Worm (Caenorhabditis elegans): ENCODE measurements around the gene dhhc-9.

DNA sequence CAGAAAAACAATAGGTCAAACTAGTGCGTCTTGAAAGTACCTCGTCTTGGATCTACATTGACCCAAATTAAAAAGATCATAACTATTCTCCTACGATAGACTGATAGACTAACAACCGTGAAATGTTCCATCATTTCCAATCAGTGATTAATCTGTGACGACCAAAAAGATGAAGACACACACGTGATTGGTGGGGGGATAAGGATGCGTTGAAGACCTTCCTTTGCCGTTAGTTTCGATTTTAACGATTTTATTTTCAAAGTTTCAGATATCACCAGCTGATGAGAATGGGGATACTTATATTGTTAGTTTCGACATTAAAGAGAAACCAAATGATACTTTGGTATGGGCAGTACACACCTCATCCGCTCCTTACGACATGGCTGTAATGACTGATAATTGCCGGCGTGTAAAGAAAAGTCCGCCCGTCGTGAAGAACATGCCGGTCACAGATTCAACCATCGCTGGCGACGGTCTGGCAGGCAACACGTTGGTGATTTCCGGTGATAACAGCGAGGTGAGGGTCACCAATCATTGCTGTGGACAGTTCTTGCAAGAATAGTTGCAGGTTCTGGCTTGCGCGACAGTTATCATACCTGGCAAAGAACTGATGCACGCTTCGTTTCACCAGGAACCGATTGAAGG is 14.8 kb downstream of the dhhc-9 start:
- TF ChIP-seq ceh-6 (GFP tag; optimal IDR thresholded peaks at IDR 0.05) (no peak), K09A11.1 (tag; optimal IDR thresholded peaks at IDR 0.05; ENCODE audit: insufficient read depth) (no peak), ceh-18 (tag; optimal IDR thresholded peaks at IDR 0.05) (no peak), ceh-2 (tag; optimal IDR thresholded peaks at IDR 0.05) (no peak), ceh-45 (GFP tag; IDR thresholded peaks at IDR 0.05) (no peak), tbx-2 (tag; optimal IDR thresholded peaks at IDR 0.05) (no peak), rnt-1 (tag; optimal IDR thresholded peaks at IDR 0.05) (no peak), che-1 (tag; optimal IDR thresholded peaks at IDR 0.05) (no peak), pqm-1 (tag; optimal IDR thresholded peaks at IDR 0.05) (no peak), unc-42 (tag; optimal IDR thresholded peaks at IDR 0.05) (no peak), eyg-1 (tag; optimal IDR thresholded peaks at IDR 0.05) (no peak), gmeb-2 (tag; optimal IDR thresholded peaks at IDR 0.05) (no peak), sox-4 (tag; optimal IDR thresholded peaks at IDR 0.05) (no peak), elt-2 (tag; optimal IDR thresholded peaks at IDR 0.05) (no peak)
